Fruit fly (Drosophila melanogaster) ovary, adult (tissue): ENCODE measurements around the gene Cand1.
A peak's percentile ranks its signal among the peaks of the same experiment; 100 is the strongest.

Source experiments
- CG17801 ChIP-seq: fragments of 200-800 bp; optimal IDR thresholded peaks from 2 replicates; lab custom pipeline; 2019; ENCODE audit warnings: missing biosample characterization, mild to moderate bottlenecking, missing genetic modification characterization, moderate library complexity; ENCODE audit not compliant: partially characterized antibody

Cand1 gene

dm6 chr2L:10341405-10341804, 21.1 kb downstream of the Cand1 start, which contains the start of gene CG31715:
Gene CG31715, plus strand, starts transcription at chr2L:10341616.
- TF ChIP-seq CG17801 (GFP tag; lab: Kevin White, UChicago): peak; percentile 33

- no peak for TF ChIP-seq CG17801 (GFP tag; lab: Kevin White, UChicago)
These were observed 22.7 kb downstream of the Cand1 start for dm6 chr2L:10339841-10340240.

- peak; percentile 54 for TF ChIP-seq CG17801 (GFP tag; lab: Kevin White, UChicago)
These were observed 23.2 kb downstream of the Cand1 start, which contains the start of gene SamDC for dm6 chr2L:10339212-10339721. Gene SamDC, plus strand, starts transcription at chr2L:10339457.

dm6 chr2L:10334854-10335277, 27.6 kb downstream of the Cand1 start:
- peak; percentile 46 for TF ChIP-seq CG17801 (GFP tag; lab: Kevin White, UChicago)

- TF ChIP-seq CG17801 (GFP tag; lab: Kevin White, UChicago): no peak
These were observed 28.3 kb downstream of the Cand1 start for dm6 chr2L:10334213-10334612.

dm6 chr2L:10333091-10333991, 29.2 kb downstream of the Cand1 start, which contains the start of gene GATAd:
Gene GATAd, plus strand, starts transcription at chr2L:10333734.
- no peak for TF ChIP-seq CG17801 (GFP tag; lab: Kevin White, UChicago)

dm6 chr2L:10331066-10331847, 31.2 kb downstream of the Cand1 start, which contains the start of the genes Schip1 and Cox10:
Gene Schip1, minus strand, starts transcription at chr2L:10331116.
Gene Cox10, plus strand, starts transcription at chr2L:10331471.
- no peak for TF ChIP-seq CG17801 (GFP tag; lab: Kevin White, UChicago)

dm6 chr2L:10327790-10328189, 34.7 kb downstream of the Cand1 start, which contains the start of gene RnrL:
Gene RnrL, minus strand, starts transcription at chr2L:10327943.
- no peak for TF ChIP-seq CG17801 (GFP tag; lab: Kevin White, UChicago)

- no peak for TF ChIP-seq CG17801 (GFP tag; lab: Kevin White, UChicago)
These were observed 39.6 kb downstream of the Cand1 start, which contains the start of gene CG5381 for dm6 chr2L:10322773-10323487. Gene CG5381, minus strand, starts transcription at chr2L:10323102.

dm6 chr2L:10322176-10322575, 40.3 kb downstream of the Cand1 start, which contains the start of gene CG4995:
Gene CG4995, plus strand, starts transcription at chr2L:10322476.
- TF ChIP-seq CG17801 (GFP tag; lab: Kevin White, UChicago): no peak

dm6 chr2L:10321612-10322011, 40.9 kb downstream of the Cand1 start:
- TF ChIP-seq CG17801 (GFP tag; lab: Kevin White, UChicago): peak; percentile 75

- no peak for TF ChIP-seq CG17801 (GFP tag; lab: Kevin White, UChicago)
These were observed 41.4 kb downstream of the Cand1 start for dm6 chr2L:10321036-10321583.

- no peak for TF ChIP-seq CG17801 (GFP tag; lab: Kevin White, UChicago)
These were observed 42.2 kb downstream of the Cand1 start for dm6 chr2L:10320174-10320775.
